Fruit fly (Drosophila melanogaster) whole organism, prepupa: ENCODE results near the gene CG3081.

Source experiments
- Hr39 ChIP-seq: fragments of 200-800 bp; sonication (Bioruptor generic); optimal IDR thresholded peaks from 2 replicates; lab custom pipeline; 2016; ENCODE audit warnings: missing biosample characterization, missing genetic modification characterization
- cyc ChIP-seq: fragments of 200-800 bp; sonication (Bioruptor generic); optimal IDR thresholded peaks from 3 replicates; lab custom pipeline; 2016; ENCODE audit warnings: missing biosample characterization, missing genetic modification characterization

- TF ChIP-seq Hr39 (peak; percentile 88), cyc (GFP tag; lab: Kevin White, UChicago) (peak; percentile 89)
Observed at dm6 chrX:4684444-4684924, 40.7 kb upstream of the CG3081 start.
